Fruit fly (Drosophila melanogaster) whole organism, pupa: ENCODE measurements around the gene pyd.

Experiments
- CG17806 ChIP-seq: fragments of 200-800 bp; sonication (Bioruptor generic); optimal IDR thresholded peaks from 2 replicates; lab custom pipeline; 2018; ENCODE audit warnings: missing biosample characterization, mild to moderate bottlenecking, missing genetic modification characterization, moderate library complexity
- Pif1A ChIP-seq: fragments of 200-800 bp; sonication (Bioruptor generic); optimal IDR thresholded peaks from 3 replicates; lab custom pipeline; 2016; ENCODE audit warnings: missing biosample characterization, missing genetic modification characterization

DNA sequence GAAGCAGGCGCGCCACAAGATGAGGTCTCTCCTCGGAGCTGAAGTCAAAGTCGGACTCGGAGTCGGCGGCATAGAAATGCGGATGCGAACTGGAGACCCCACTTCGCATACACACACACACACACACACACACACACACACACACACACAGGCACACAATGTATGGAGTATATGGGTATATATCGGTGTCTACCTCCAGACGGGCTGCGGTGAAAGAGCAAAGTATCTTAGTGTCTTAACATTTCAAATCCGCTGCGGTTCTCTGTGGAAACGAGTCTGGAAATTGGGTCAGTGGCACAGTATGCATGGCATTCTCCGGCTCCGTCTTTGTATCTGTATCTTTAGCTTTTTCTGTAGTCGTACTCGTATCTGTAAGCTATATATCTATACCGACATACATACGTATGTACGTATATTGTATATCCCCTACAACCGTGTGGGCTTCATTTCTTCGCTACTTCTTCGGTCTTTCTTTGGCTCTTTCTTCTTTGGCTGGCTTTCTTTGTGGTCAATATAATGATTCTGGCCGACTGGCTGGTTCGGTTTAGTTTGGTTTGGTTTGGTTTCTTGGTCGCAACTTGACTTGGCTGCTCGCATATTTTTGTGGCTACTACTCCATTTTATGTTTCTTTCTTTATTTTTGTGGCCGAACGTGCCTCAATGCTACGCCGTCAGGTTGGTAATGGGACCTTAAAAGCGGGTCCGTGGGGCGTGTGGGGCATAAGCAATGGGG is 17.8 kb upstream of the pyd start:
- TF ChIP-seq Pif1A (GFP tag; lab: Kevin White, UChicago) (no peak), CG17806 (no peak)
